Worm (Caenorhabditis elegans) whole organism, mixed stage, embryonic: ENCODE results near the gene col-78.

Source experiments
- blmp-1 ChIP-seq: fragments of 150-350 bp; optimal IDR thresholded peaks from 2 replicates; lab custom pipeline; 2014; ENCODE audit warnings: missing biosample characterization, missing genetic modification characterization
- ceh-83 ChIP-seq: fragments of 200-800 bp; sonication (Bioruptor generic); optimal IDR thresholded peaks from 2 replicates; lab custom pipeline; 2018; ENCODE audit warnings: mild to moderate bottlenecking, missing genetic modification characterization, missing compliant biosample characterization
- cnd-1 ChIP-seq: fragments of 200-800 bp; sonication (Bioruptor generic); optimal IDR thresholded peaks from 2 replicates; lab custom pipeline; 2018; ENCODE audit warnings: mild to moderate bottlenecking, missing genetic modification characterization, missing compliant biosample characterization
- elt-3 ChIP-seq: fragments of 150-350 bp; optimal IDR thresholded peaks from 2 replicates; lab custom pipeline; 2014; ENCODE audit warnings: missing biosample characterization, missing genetic modification characterization
- lsy-2 ChIP-seq: fragments of 150-350 bp; optimal IDR thresholded peaks from 2 replicates; lab custom pipeline; 2014; ENCODE audit warnings: missing biosample characterization, missing genetic modification characterization
- nhr-12 ChIP-seq: fragments of 150-350 bp; optimal IDR thresholded peaks from 2 replicates; lab custom pipeline; 2014; ENCODE audit warnings: missing biosample characterization, missing genetic modification characterization
- nhr-237 ChIP-seq: fragments of 150-350 bp; optimal IDR thresholded peaks from 2 replicates; lab custom pipeline; 2014; ENCODE audit warnings: missing biosample characterization, missing genetic modification characterization
- nhr-28 ChIP-seq: fragments of 150-350 bp; optimal IDR thresholded peaks from 2 replicates; lab custom pipeline; 2014; ENCODE audit warnings: missing biosample characterization, missing genetic modification characterization
- nhr-76 ChIP-seq: sonication (generic microtip); optimal IDR thresholded peaks from 2 replicates; lab custom pipeline; 2017; ENCODE audit warnings: missing biosample characterization, missing genetic modification characterization
- pha-4 ChIP-seq: fragments of 150-350 bp; optimal IDR thresholded peaks from 2 replicates; lab custom pipeline; 2018; ENCODE audit warnings: missing biosample characterization, missing genetic modification reagents, missing genetic modification characterization
- snpc-4 ChIP-seq: fragments of 150-350 bp; optimal IDR thresholded peaks from 2 replicates; lab custom pipeline; 2014; ENCODE audit warnings: missing biosample characterization, missing genetic modification characterization
- zip-8 ChIP-seq: fragments of 150-350 bp; optimal IDR thresholded peaks from 2 replicates; lab custom pipeline; 2014; ENCODE audit warnings: missing biosample characterization, missing genetic modification characterization

DNA sequence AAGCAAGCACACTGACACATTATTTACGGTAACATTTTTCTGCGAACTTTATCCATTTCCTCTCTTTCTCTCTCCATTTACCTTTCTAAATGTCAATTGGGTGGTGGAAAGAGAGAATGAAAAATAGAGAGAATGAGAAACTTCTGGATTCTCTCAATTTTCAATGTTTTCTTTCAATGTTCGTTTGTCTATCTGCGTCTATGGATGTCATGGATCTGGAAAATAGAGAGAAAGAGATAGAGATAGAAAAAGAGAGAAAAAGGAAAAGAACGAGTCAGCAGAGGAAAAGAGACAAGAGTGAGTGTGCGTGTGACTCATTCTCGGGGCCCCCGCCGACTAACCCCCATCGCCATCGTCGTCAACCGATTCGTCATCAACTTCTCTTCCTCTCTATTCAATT is 39.5 kb upstream of the col-78 start, which contains the start of gene jun-1:
- no peak for TF ChIP-seq nhr-76 (tag; lab: Kevin White, UChicago)
- TF ChIP-seq snpc-4 (tag; lab: Kevin White, UChicago): no peak
- TF ChIP-seq blmp-1 (tag; lab: Kevin White, UChicago): no peak
- no peak for TF ChIP-seq nhr-12 (tag; lab: Kevin White, UChicago)
- peak; percentile 48 for TF ChIP-seq lsy-2 (tag; lab: Kevin White, UChicago)
- TF ChIP-seq cnd-1 (tag; lab: Kevin White, UChicago): no peak
- no peak for TF ChIP-seq zip-8 (tag; lab: Kevin White, UChicago)
- TF ChIP-seq pha-4 (tag; lab: Kevin White, UChicago): peak; percentile 35
- no peak for TF ChIP-seq elt-3 (tag; lab: Kevin White, UChicago)
- no peak for TF ChIP-seq ceh-83 (GFP tag; lab: Kevin White, UChicago)
- peak; percentile 95 for TF ChIP-seq nhr-237 (tag; lab: Kevin White, UChicago)
- no peak for TF ChIP-seq nhr-28 (tag; lab: Kevin White, UChicago)
